Worm (Caenorhabditis elegans) whole organism, L2 larva: ENCODE results near the gene T19D12.1.

Experiments used
- C34F6.9 ChIP-seq: fragments of 150-350 bp; optimal IDR thresholded peaks from 2 replicates; lab custom pipeline; 2014; ENCODE audit warnings: missing biosample characterization, missing genetic modification characterization
- ZK546.5 ChIP-seq: sonication (generic microtip); optimal IDR thresholded peaks from 2 replicates; lab custom pipeline; 2017; ENCODE audit warnings: missing biosample characterization, missing genetic modification characterization
- ama-1 ChIP-seq: fragments of 150-350 bp; optimal IDR thresholded peaks from 2 replicates; lab custom pipeline; 2018; ENCODE audit warnings: inconsistent platforms
- blmp-1 ChIP-seq: sonication (generic microtip); optimal IDR thresholded peaks from 2 replicates; lab custom pipeline; 2017; ENCODE audit warnings: missing genetic modification characterization, mild to moderate bottlenecking, missing compliant biosample characterization, antibody characterized with exemption, moderate library complexity; ENCODE audit not compliant: insufficient read depth
- ceh-82 ChIP-seq: fragments of 150-350 bp; optimal IDR thresholded peaks from 2 replicates; lab custom pipeline; 2014; ENCODE audit warnings: missing biosample characterization, missing genetic modification characterization
- egl-27 ChIP-seq: sonication (generic microtip); optimal IDR thresholded peaks from 3 replicates; lab custom pipeline; 2017; ENCODE audit warnings: missing biosample characterization, missing genetic modification reagents, missing genetic modification characterization
- elt-1 ChIP-seq: fragments of 150-350 bp; optimal IDR thresholded peaks from 2 replicates; lab custom pipeline; 2014; ENCODE audit warnings: missing biosample characterization, missing genetic modification characterization
- lsy-2 ChIP-seq, 2 experiments: fragments of 150-350 bp in 1 of 2; sonication (generic microtip) in 1 of 2; optimal IDR thresholded peaks; 2 replicates each; lab custom pipeline; 2014 to 2017; ENCODE audit warnings: missing biosample characterization in 2 of 2, missing genetic modification characterization in 2 of 2
- nhr-10 ChIP-seq: sonication (generic microtip); optimal IDR thresholded peaks from 2 replicates; lab custom pipeline; 2017; ENCODE audit warnings: missing biosample characterization, missing genetic modification characterization
- nhr-11 ChIP-seq: fragments of 150-350 bp; optimal IDR thresholded peaks from 2 replicates; lab custom pipeline; 2014; ENCODE audit warnings: missing biosample characterization, missing genetic modification characterization
- sma-3 ChIP-seq: sonication (generic microtip); optimal IDR thresholded peaks from 2 replicates; lab custom pipeline; 2016; ENCODE audit warnings: missing genetic modification reagents, missing genetic modification characterization, missing compliant biosample characterization
- unc-39 ChIP-seq: fragments of 150-350 bp; optimal IDR thresholded peaks from 2 replicates; lab custom pipeline; 2014; ENCODE audit warnings: missing biosample characterization, missing genetic modification characterization
- unc-55 ChIP-seq: fragments of 150-350 bp; sonication (generic microtip); optimal IDR thresholded peaks from 3 replicates; lab custom pipeline; 2014; ENCODE audit warnings: missing biosample characterization, missing genetic modification reagents, missing genetic modification characterization
- ztf-11 ChIP-seq: sonication (generic microtip); optimal IDR thresholded peaks from 2 replicates; lab custom pipeline; 2017; ENCODE audit warnings: missing biosample characterization, missing genetic modification characterization

DNA sequence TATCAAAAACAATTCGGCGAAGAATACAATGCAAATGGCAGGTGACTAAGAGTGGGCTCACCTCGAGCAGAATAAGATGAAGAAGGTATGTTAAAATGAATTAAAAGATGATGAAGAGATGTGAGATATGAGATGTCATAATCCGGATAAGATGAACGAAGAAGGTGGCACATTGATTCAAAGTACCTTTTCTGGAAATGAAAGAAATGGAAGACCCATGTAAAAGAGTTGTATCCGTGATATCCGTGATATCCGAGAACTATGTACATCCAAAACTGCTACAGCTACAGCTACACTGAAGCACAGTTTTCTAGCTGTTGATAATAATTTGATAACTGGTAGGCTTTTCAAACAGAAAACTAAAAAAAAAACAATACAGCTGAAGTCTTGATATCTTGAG lies 17.7 kb upstream of the T19D12.1 start, which contains the start of gene oig-8:
- TF ChIP-seq nhr-11 (tag; lab: Kevin White, UChicago) (no peak), ama-1 (lab: Kevin White, UChicago) (no peak), unc-55 (GFP tag; lab: Kevin White, UChicago) (no peak), ZK546.5 (tag; lab: Kevin White, UChicago) (no peak), sma-3 (no peak), nhr-10 (tag; lab: Kevin White, UChicago) (no peak), elt-1 (tag; lab: Kevin White, UChicago) (no peak), C34F6.9 (tag; lab: Kevin White, UChicago) (no peak), ztf-11 (tag; lab: Kevin White, UChicago) (no peak), ceh-82 (tag; lab: Kevin White, UChicago) (no peak), blmp-1 (tag; lab: Kevin White, UChicago) (no peak), egl-27 (tag; lab: Kevin White, UChicago) (no peak), lsy-2 (tag; optimal IDR thresholded peaks at IDR 0.05; lab: Kevin White, UChicago) (no peak), unc-39 (tag; lab: Kevin White, UChicago) (no peak)
